Fruit fly (Drosophila melanogaster): Measurements from ENCODE around the gene Agpat3.
A peak's percentile ranks its signal among the peaks of the same experiment; 100 is the strongest.

Gene Agpat3

dm6 chr3L:16367240-16367639 is 18.5 kb downstream of the Agpat3 start, which contains the start of gene Cpr72Ec:
Gene Cpr72Ec, minus strand, starts transcription at chr3L:16367340.
- no peak for TF ChIP-seq CG14655 (GFP tag; optimal IDR thresholded peaks at IDR 0.05)
- no peak for TF ChIP-seq Snoo (tag; optimal IDR thresholded peaks at IDR 0.05)
- TF ChIP-seq CG32121 (GFP tag; IDR thresholded peaks at IDR 0.05) = no peak
- no peak for TF ChIP-seq fd96Ca (GFP tag; IDR thresholded peaks at IDR 0.05)
- TF ChIP-seq CG10348 (GFP tag; IDR thresholded peaks at IDR 0.05) = no peak
- TF ChIP-seq Pif1B (GFP tag; optimal IDR thresholded peaks at IDR 0.05) = no peak
- TF ChIP-seq CG9948 (tag; optimal IDR thresholded peaks at IDR 0.05) = no peak
- no peak for TF ChIP-seq D1 (tag; optimal IDR thresholded peaks at IDR 0.05)
- TF ChIP-seq CG4496 (GFP tag; IDR thresholded peaks at IDR 0.05) = no peak

dm6 chr3L:16364599-16364998 is 21.2 kb downstream of the Agpat3 start, which contains the start of gene Cpr72Eb:
Gene Cpr72Eb, plus strand, starts transcription at chr3L:16364899.
- no peak for TF ChIP-seq CG15710 (tag; optimal IDR thresholded peaks at IDR 0.05)
- TF ChIP-seq gl (tag; optimal IDR thresholded peaks at IDR 0.05) = no peak
- TF ChIP-seq Ets98B (GFP tag; IDR thresholded peaks at IDR 0.05) = no peak
- no peak for TF ChIP-seq CG34367 (tag; optimal IDR thresholded peaks at IDR 0.05)
- TF ChIP-seq Pif1A (GFP tag; optimal IDR thresholded peaks at IDR 0.05) = no peak
- no peak for TF ChIP-seq CG8159 (tag; optimal IDR thresholded peaks at IDR 0.05)
- TF ChIP-seq CG8301 (tag; optimal IDR thresholded peaks at IDR 0.05) = no peak
- TF ChIP-seq CG32121 (GFP tag; IDR thresholded peaks at IDR 0.05) = no peak
- no peak for TF ChIP-seq fd96Ca (GFP tag; IDR thresholded peaks at IDR 0.05)
- no peak for TF ChIP-seq CG13204 (GFP tag; optimal IDR thresholded peaks at IDR 0.05)
- no peak for TF ChIP-seq EcR (GFP tag; optimal IDR thresholded peaks at IDR 0.05)
- no peak for TF ChIP-seq Snoo (tag; optimal IDR thresholded peaks at IDR 0.05)
- TF ChIP-seq CG14655 (GFP tag; optimal IDR thresholded peaks at IDR 0.05) = no peak
- no peak for TF ChIP-seq CG9948 (tag; optimal IDR thresholded peaks at IDR 0.05)
- no peak for TF ChIP-seq rn (GFP tag; IDR thresholded peaks at IDR 0.05)

dm6 chr3L:16364182-16364581 is 21.6 kb downstream of the Agpat3 start:
- no peak for TF ChIP-seq CG10348 (GFP tag; IDR thresholded peaks at IDR 0.05)
- 0 out of 2 replicates have a peak, but pooled peaks have one; percentile 24 for TF ChIP-seq CG32121 (GFP tag; IDR thresholded peaks at IDR 0.05)
- TF ChIP-seq D1 (tag; optimal IDR thresholded peaks at IDR 0.05) = peak; percentile 85
- peak; percentile 87 for TF ChIP-seq CG9948 (tag; optimal IDR thresholded peaks at IDR 0.05)
- TF ChIP-seq CG34367 (tag; optimal IDR thresholded peaks at IDR 0.05) = peak; percentile 85
- TF ChIP-seq Pif1A (GFP tag; optimal IDR thresholded peaks at IDR 0.05) = peak; percentile 81
- TF ChIP-seq CG12605 (GFP tag; IDR thresholded peaks at IDR 0.05) = peak; percentile 44; the same call in 1 of the 2 replicates
- peak; percentile 85 for TF ChIP-seq CG14655 (GFP tag; optimal IDR thresholded peaks at IDR 0.05)
- TF ChIP-seq Ets98B (GFP tag; IDR thresholded peaks at IDR 0.05) = no peak
- TF ChIP-seq CG8301 (tag; optimal IDR thresholded peaks at IDR 0.05) = peak; percentile 75
- peak; percentile 86 for TF ChIP-seq Pif1B (GFP tag; optimal IDR thresholded peaks at IDR 0.05)
- peak; percentile 92 for TF ChIP-seq CG8159 (tag; optimal IDR thresholded peaks at IDR 0.05)
- no peak for TF ChIP-seq CG13204 (GFP tag; optimal IDR thresholded peaks at IDR 0.05)
- TF ChIP-seq CG15710 (tag; optimal IDR thresholded peaks at IDR 0.05) = peak; percentile 90
- TF ChIP-seq CG4496 (GFP tag; IDR thresholded peaks at IDR 0.05) = 0 out of 3 replicates have a peak, but pooled peaks have one; percentile 21
- TF ChIP-seq CG17806 (tag; optimal IDR thresholded peaks at IDR 0.05) = peak; percentile 90
- TF ChIP-seq EcR (GFP tag; optimal IDR thresholded peaks at IDR 0.05) = peak; percentile 96
- no peak for TF ChIP-seq rn (GFP tag; IDR thresholded peaks at IDR 0.05)
- no peak for TF ChIP-seq fd96Ca (GFP tag; IDR thresholded peaks at IDR 0.05)
- TF ChIP-seq gl (tag; optimal IDR thresholded peaks at IDR 0.05) = peak; percentile 76
- peak; percentile 81 for TF ChIP-seq Snoo (tag; optimal IDR thresholded peaks at IDR 0.05)

dm6 chr3L:16362119-16362653 is 23.6 kb downstream of the Agpat3 start, which contains the start of gene Cpr72Ea:
Gene Cpr72Ea, plus strand, starts transcription at chr3L:16362603.
- TF ChIP-seq CG17806 (tag; optimal IDR thresholded peaks at IDR 0.05) (peak; percentile 6), CG14655 (GFP tag; optimal IDR thresholded peaks at IDR 0.05) (peak; percentile 39), CG13204 (GFP tag; optimal IDR thresholded peaks at IDR 0.05) (no peak), Pif1B (GFP tag; optimal IDR thresholded peaks at IDR 0.05) (no peak), CG9948 (tag; optimal IDR thresholded peaks at IDR 0.05) (peak; percentile 73), CG15710 (tag; optimal IDR thresholded peaks at IDR 0.05) (peak; percentile 55), CG34367 (tag; optimal IDR thresholded peaks at IDR 0.05) (peak; percentile 17), D1 (tag; optimal IDR thresholded peaks at IDR 0.05) (peak; percentile 49), CG8159 (tag; optimal IDR thresholded peaks at IDR 0.05) (peak; percentile 72), CG32121 (GFP tag; IDR thresholded peaks at IDR 0.05) (no peak)

- TF ChIP-seq CG9948 (tag; optimal IDR thresholded peaks at IDR 0.05) (peak; percentile 98), D1 (tag; optimal IDR thresholded peaks at IDR 0.05) (peak; percentile 93), CG10348 (GFP tag; IDR thresholded peaks at IDR 0.05) (no peak), Snoo (tag; optimal IDR thresholded peaks at IDR 0.05) (peak; percentile 73), Pif1A (GFP tag; optimal IDR thresholded peaks at IDR 0.05) (peak; percentile 83), CG8301 (tag; optimal IDR thresholded peaks at IDR 0.05) (peak; percentile 67), CG32121 (GFP tag; IDR thresholded peaks at IDR 0.05) (no peak), gl (tag; optimal IDR thresholded peaks at IDR 0.05) (peak; percentile 86), CG12605 (GFP tag; IDR thresholded peaks at IDR 0.05) (no peak), CG34367 (tag; optimal IDR thresholded peaks at IDR 0.05) (peak; percentile 95), CG15710 (tag; optimal IDR thresholded peaks at IDR 0.05) (peak; percentile 97), CG8159 (tag; optimal IDR thresholded peaks at IDR 0.05) (peak; percentile 98), CG4496 (GFP tag; IDR thresholded peaks at IDR 0.05) (no peak), CG13204 (GFP tag; optimal IDR thresholded peaks at IDR 0.05) (peak; percentile 90), EcR (GFP tag; optimal IDR thresholded peaks at IDR 0.05) (peak; percentile 91), CG14655 (GFP tag; optimal IDR thresholded peaks at IDR 0.05) (peak; percentile 83), rn (GFP tag; IDR thresholded peaks at IDR 0.05) (no peak), Ets98B (GFP tag; IDR thresholded peaks at IDR 0.05) (no peak), fd96Ca (GFP tag; IDR thresholded peaks at IDR 0.05) (0 out of 3 replicates have a peak, but pooled peaks have one; percentile 22), CG17806 (tag; optimal IDR thresholded peaks at IDR 0.05) (peak; percentile 94), Pif1B (GFP tag; optimal IDR thresholded peaks at IDR 0.05) (peak; percentile 84)
These were observed 24.4 kb downstream of the Agpat3 start for dm6 chr3L:16361200-16361815.
